Worm (Caenorhabditis elegans) whole organism, mixed stage, embryonic: Measurements from ENCODE around the gene F13H8.12.

Experiments
- M03D4.4 ChIP-seq: sonication (generic microtip); optimal IDR thresholded peaks from 2 replicates; lab custom pipeline; 2017; ENCODE audit warnings: mild to moderate bottlenecking, missing genetic modification characterization, missing compliant biosample characterization
- ceh-43 ChIP-seq: fragments of 200-800 bp; sonication (Bioruptor generic); optimal IDR thresholded peaks from 2 replicates; lab custom pipeline; 2018; ENCODE audit warnings: mild to moderate bottlenecking, missing genetic modification characterization, moderate library complexity, missing compliant biosample characterization
- ceh-83 ChIP-seq: fragments of 200-800 bp; sonication (Bioruptor generic); optimal IDR thresholded peaks from 2 replicates; lab custom pipeline; 2018; ENCODE audit warnings: mild to moderate bottlenecking, missing genetic modification characterization, missing compliant biosample characterization
- cnd-1 ChIP-seq: fragments of 200-800 bp; sonication (Bioruptor generic); optimal IDR thresholded peaks from 2 replicates; lab custom pipeline; 2018; ENCODE audit warnings: mild to moderate bottlenecking, missing genetic modification characterization, missing compliant biosample characterization
- drap-1 ChIP-seq: fragments of 200-800 bp; sonication (Bioruptor generic); optimal IDR thresholded peaks from 3 replicates; lab custom pipeline; 2018; ENCODE audit warnings: mild to moderate bottlenecking, missing genetic modification characterization, missing compliant biosample characterization
- elt-3 ChIP-seq: fragments of 150-350 bp; optimal IDR thresholded peaks from 2 replicates; lab custom pipeline; 2014; ENCODE audit warnings: missing biosample characterization, missing genetic modification characterization
- ham-2 ChIP-seq: fragments of 200-800 bp; sonication (Bioruptor generic); optimal IDR thresholded peaks from 2 replicates; lab custom pipeline; 2018; ENCODE audit warnings: mild to moderate bottlenecking, missing genetic modification characterization, missing compliant biosample characterization
- hlh-1 ChIP-seq: fragments of 150-350 bp; optimal IDR thresholded peaks from 2 replicates; lab custom pipeline; 2014; ENCODE audit warnings: missing biosample characterization, missing genetic modification reagents, missing genetic modification characterization
- lin-32 ChIP-seq: fragments of 200-800 bp; sonication (Bioruptor generic); optimal IDR thresholded peaks from 2 replicates; lab custom pipeline; 2018; ENCODE audit warnings: mild to moderate bottlenecking, missing genetic modification characterization, missing compliant biosample characterization
- lsy-2 ChIP-seq: fragments of 150-350 bp; optimal IDR thresholded peaks from 2 replicates; lab custom pipeline; 2014; ENCODE audit warnings: missing biosample characterization, missing genetic modification characterization
- mab-5 ChIP-seq: fragments of 150-350 bp; optimal IDR thresholded peaks from 2 replicates; lab custom pipeline; 2014; ENCODE audit warnings: missing biosample characterization, missing genetic modification characterization
- mep-1 ChIP-seq: fragments of 150-350 bp; optimal IDR thresholded peaks from 2 replicates; lab custom pipeline; 2017; ENCODE audit warnings: missing biosample characterization, missing genetic modification reagents, missing genetic modification characterization, inconsistent platforms
- mls-2 ChIP-seq: sonication (generic microtip); optimal IDR thresholded peaks from 2 replicates; lab custom pipeline; 2016; ENCODE audit warnings: mild to moderate bottlenecking, missing genetic modification characterization, moderate library complexity, missing compliant biosample characterization
- nhr-12 ChIP-seq: fragments of 150-350 bp; optimal IDR thresholded peaks from 2 replicates; lab custom pipeline; 2014; ENCODE audit warnings: missing biosample characterization, missing genetic modification characterization
- nhr-2 ChIP-seq: fragments of 150-350 bp; optimal IDR thresholded peaks from 2 replicates; lab custom pipeline; 2014; ENCODE audit warnings: missing biosample characterization, missing genetic modification characterization
- nhr-237 ChIP-seq: fragments of 150-350 bp; optimal IDR thresholded peaks from 2 replicates; lab custom pipeline; 2014; ENCODE audit warnings: missing biosample characterization, missing genetic modification characterization
- nhr-76 ChIP-seq: sonication (generic microtip); optimal IDR thresholded peaks from 2 replicates; lab custom pipeline; 2017; ENCODE audit warnings: missing biosample characterization, missing genetic modification characterization
- pha-4 ChIP-seq: fragments of 150-350 bp; optimal IDR thresholded peaks from 2 replicates; lab custom pipeline; 2018; ENCODE audit warnings: missing biosample characterization, missing genetic modification reagents, missing genetic modification characterization
- snpc-4 ChIP-seq: fragments of 150-350 bp; optimal IDR thresholded peaks from 2 replicates; lab custom pipeline; 2014; ENCODE audit warnings: missing biosample characterization, missing genetic modification characterization
- tbx-8 ChIP-seq: fragments of 200-800 bp; sonication (Bioruptor generic); optimal IDR thresholded peaks from 2 replicates; lab custom pipeline; 2018; ENCODE audit warnings: mild to moderate bottlenecking, missing genetic modification characterization, moderate library complexity, missing compliant biosample characterization
- unc-120 ChIP-seq: sonication (generic microtip); optimal IDR thresholded peaks from 2 replicates; lab custom pipeline; 2017; ENCODE audit warnings: missing genetic modification characterization, missing compliant biosample characterization; ENCODE audit not compliant: poor library complexity, severe bottlenecking
- unc-39 ChIP-seq: fragments of 150-350 bp; optimal IDR thresholded peaks from 2 replicates; lab custom pipeline; 2014; ENCODE audit warnings: missing biosample characterization, missing genetic modification characterization
- unc-62 ChIP-seq: fragments of 150-350 bp; optimal IDR thresholded peaks from 2 replicates; lab custom pipeline; 2014; ENCODE audit warnings: missing biosample characterization, missing genetic modification reagents, missing genetic modification characterization
- zip-8 ChIP-seq: fragments of 150-350 bp; optimal IDR thresholded peaks from 2 replicates; lab custom pipeline; 2014; ENCODE audit warnings: missing biosample characterization, missing genetic modification characterization

Gene F13H8.12

ce11 chrII:6273916-6274315 is 11.6 kb downstream of the F13H8.12 start, which contains the start of gene bpl-1:
bpl-1 (plus strand) TSS chrII:6274216.
- TF ChIP-seq lin-32 (GFP tag; lab: Kevin White, UChicago) (no peak), lsy-2 (no peak), ceh-43 (no peak), M03D4.4 (tag; lab: Kevin White, UChicago) (no peak), mab-5 (tag; lab: Kevin White, UChicago) (no peak), mep-1 (tag; lab: Kevin White, UChicago) (no peak), unc-39 (tag; lab: Kevin White, UChicago) (no peak), nhr-12 (tag; lab: Kevin White, UChicago) (no peak), snpc-4 (tag; lab: Kevin White, UChicago) (no peak), elt-3 (tag; lab: Kevin White, UChicago) (no peak)

DNA sequence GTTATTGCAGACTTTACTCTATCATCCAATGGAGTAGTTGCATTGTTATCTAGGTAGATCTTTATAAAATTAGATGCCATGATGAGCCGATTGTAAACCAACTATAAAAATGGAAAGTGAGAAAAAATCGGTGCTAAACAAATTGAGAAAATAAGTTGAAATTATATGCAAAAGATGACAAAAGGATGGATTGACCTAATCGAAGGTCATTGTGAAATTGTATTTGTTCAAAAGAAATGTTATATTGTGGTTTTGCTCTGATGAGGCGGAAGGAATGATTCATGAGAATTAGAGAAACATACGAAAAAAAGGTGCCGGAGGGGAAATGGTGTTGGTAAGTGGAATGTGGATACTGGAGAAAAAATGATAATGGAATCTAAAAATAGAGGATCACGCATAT is 18.7 kb downstream of the F13H8.12 start, which contains the start of gene scly-1:
Gene scly-1, minus strand, starts transcription at position 101 of the 400 bp plus-strand sequence.
- TF ChIP-seq M03D4.4 (tag; lab: Kevin White, UChicago) (no peak), lin-32 (GFP tag; lab: Kevin White, UChicago) (no peak), mab-5 (tag; lab: Kevin White, UChicago) (no peak), hlh-1 (tag; lab: Kevin White, UChicago) (no peak), unc-39 (tag; lab: Kevin White, UChicago) (no peak), ceh-83 (GFP tag; lab: Kevin White, UChicago) (no peak), nhr-76 (no peak), unc-120 (tag; lab: Kevin White, UChicago) (no peak)
- TF ChIP-seq, all 35 proteins: peak for 0

DNA sequence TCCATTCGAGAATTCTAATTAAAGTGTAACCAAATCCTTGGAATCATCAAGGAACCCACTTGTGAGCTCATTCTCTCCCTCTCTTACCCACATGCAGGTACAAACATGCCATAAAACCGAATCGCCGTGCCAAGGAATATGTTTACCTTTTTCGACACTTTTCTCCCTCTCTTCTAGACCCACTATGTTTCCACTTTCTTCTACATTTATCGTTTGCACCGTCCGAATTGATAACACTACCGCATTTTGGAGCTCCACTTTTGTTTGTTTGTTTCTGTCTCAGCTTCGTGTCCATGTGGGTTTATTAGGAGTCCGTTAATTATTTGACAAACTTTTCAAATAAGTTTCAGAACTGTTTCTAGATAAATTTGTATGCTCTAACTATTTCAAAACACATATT is 19.6 kb downstream of the F13H8.12 start:
- TF ChIP-seq drap-1 (GFP tag; lab: Kevin White, UChicago) (no peak), nhr-237 (tag; lab: Kevin White, UChicago) (no peak), elt-3 (tag; lab: Kevin White, UChicago) (no peak), mab-5 (tag; lab: Kevin White, UChicago) (no peak), M03D4.4 (tag; lab: Kevin White, UChicago) (no peak), mls-2 (tag; lab: Kevin White, UChicago) (no peak), hlh-1 (tag; lab: Kevin White, UChicago) (no peak), unc-62 (GFP tag; lab: Kevin White, UChicago) (no peak), cnd-1 (tag; lab: Kevin White, UChicago) (no peak), zip-8 (tag; lab: Kevin White, UChicago) (no peak), nhr-76 (no peak), pha-4 (tag; lab: Kevin White, UChicago) (no peak), tbx-8 (GFP tag; lab: Kevin White, UChicago) (no peak), nhr-2 (no peak), unc-120 (tag; lab: Kevin White, UChicago) (no peak), ham-2 (no peak)

- TF ChIP-seq zip-8 (tag; lab: Kevin White, UChicago), result no peak
- TF ChIP-seq cnd-1 (tag; lab: Kevin White, UChicago), result no peak
- no peak for TF ChIP-seq hlh-1 (tag; lab: Kevin White, UChicago)
These were observed 20.8 kb downstream of the F13H8.12 start, which contains the start of gene F13H8.1 for ce11 chrII:6283074-6283473. F13H8.1 (plus strand) TSS chrII:6283384.

- no peak for TF ChIP-seq unc-120 (tag; lab: Kevin White, UChicago)
- TF ChIP-seq, all 35 proteins: peak for 0
These were observed 24.5 kb downstream of the F13H8.12 start, which contains the start of gene F13H8.6 for ce11 chrII:6286865-6287264. F13H8.6 (minus strand) TSS chrII:6286965.

DNA sequence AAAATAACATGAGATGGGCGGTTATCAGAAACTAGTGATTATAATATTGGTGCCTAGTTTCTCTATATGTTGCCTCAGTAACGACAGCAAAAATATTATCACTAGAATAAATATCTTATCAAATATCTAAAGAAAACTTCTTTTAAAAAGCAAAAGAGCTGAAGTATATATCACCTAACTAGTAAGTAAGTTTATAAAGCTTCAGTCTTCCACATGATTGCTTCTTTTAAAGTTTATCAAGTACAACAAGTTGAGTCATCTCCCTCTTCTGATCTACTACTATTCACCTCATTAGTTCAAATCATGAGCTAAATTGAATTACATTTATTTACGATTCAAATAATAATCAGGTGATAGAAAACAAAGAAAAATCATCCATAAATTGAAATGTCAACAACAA is 25.8 kb downstream of the F13H8.12 start:
- TF ChIP-seq lsy-2, result no peak
- no peak for TF ChIP-seq lin-32 (GFP tag; lab: Kevin White, UChicago)
- no peak for TF ChIP-seq unc-39 (tag; lab: Kevin White, UChicago)
- no peak for TF ChIP-seq ceh-43

- TF ChIP-seq hlh-1 (tag; lab: Kevin White, UChicago), result peak; percentile 100
- TF ChIP-seq unc-62 (GFP tag; lab: Kevin White, UChicago), result peak; percentile 90
- no peak for TF ChIP-seq nhr-2
These were observed 27.8 kb downstream of the F13H8.12 start, which contains the start of gene upb-1 for ce11 chrII:6290047-6290582. upb-1 (minus strand) TSS chrII:6290097.
